Worm (Caenorhabditis elegans) whole organism, L4 larva: ENCODE measurements around the gene Y75D11A.3.
"Not testable (repeated sequence)": the region's sequence is repeated elsewhere in the genome, so short reads cannot be mapped to it uniquely, and the experiment has no call there.

Experiments
- hif-1 ChIP-seq, 2 experiments: sonication (generic microtip); optimal IDR thresholded peaks; 2 replicates each; lab custom pipeline; 2016 to 2017; ENCODE audit warnings: missing compliant biosample characterization in 2 of 2, missing genetic modification characterization in 2 of 2, missing genetic modification reagents in 2 of 2, missing genotype in 2 of 2, mild to moderate bottlenecking in 1 of 2
- hmg-1.1 ChIP-seq: fragments of 200-800 bp; sonication (Bioruptor generic); IDR thresholded peaks from 2 replicates; pipeline ENCODE4 v1.3.6; 2022; ENCODE audit warnings: missing genetic modification reagents, missing genetic modification characterization, missing compliant biosample characterization
- zag-1 ChIP-seq: fragments of 150-350 bp; optimal IDR thresholded peaks from 2 replicates; lab custom pipeline; 2014; ENCODE audit warnings: missing biosample characterization, missing genetic modification characterization

DNA sequence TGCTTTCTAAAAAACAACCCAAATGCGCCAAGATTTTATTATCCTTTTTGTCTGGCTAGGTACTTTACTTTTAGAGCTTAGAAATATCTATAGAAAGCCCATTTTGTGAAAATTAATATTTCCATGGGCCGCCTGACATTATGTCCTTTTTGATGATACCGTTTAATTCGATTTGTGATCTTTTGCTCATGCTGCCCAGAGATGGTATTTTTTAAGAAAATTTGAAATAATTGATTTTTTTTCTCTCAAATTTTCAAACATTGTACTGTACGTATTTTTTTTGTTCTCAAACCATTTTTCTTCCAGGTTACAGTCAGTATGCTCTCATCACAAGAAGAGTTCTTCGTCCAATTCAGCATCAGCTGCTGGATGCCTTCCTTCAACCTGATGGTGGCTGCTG lies 3.5 kb downstream of the Y75D11A.3 start, which contains the start of gene Y75D11A.2:
- not testable (repeated sequence) for TF ChIP-seq zag-1 (tag; lab: Kevin White, UChicago); hif-1 (tag; optimal IDR thresholded peaks at IDR 0.05; lab: Kevin White, UChicago); hmg-1.1 (GFP tag; lab: Robert Waterston, UW)
